Fruit fly (Drosophila melanogaster): ENCODE measurements around the gene FucT6.

The FucT6 gene

DNA sequence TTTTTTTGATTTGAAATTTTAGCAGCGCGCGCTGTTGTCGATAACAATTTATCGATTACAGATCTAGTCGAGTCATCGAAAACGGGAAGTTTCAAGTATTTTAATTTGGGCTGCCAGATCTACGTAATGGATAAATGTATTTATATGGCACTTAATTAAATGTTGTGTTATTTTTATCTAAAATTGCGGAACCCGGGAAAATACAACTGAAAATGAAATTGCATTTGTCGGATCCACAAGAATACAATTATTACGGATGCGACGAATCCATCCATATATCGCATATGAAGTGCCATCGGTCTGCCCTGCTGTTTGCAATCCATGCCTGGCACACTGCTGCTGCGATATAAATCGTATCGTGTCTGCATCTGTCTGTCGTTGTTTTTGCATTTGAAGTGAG is 10.4 kb upstream of the FucT6 start, which contains the start of gene Tango10 (continued):
- TF ChIP-seq ttk (GFP tag; IDR thresholded peaks at IDR 0.05) (no peak), CG3847 (GFP tag; IDR thresholded peaks at IDR 0.05) (peak; percentile 65), jigr1 (GFP tag; IDR thresholded peaks at IDR 0.05) (no peak), fd102C (GFP tag; optimal IDR thresholded peaks at IDR 0.05) (no peak), hbn (GFP tag; IDR thresholded peaks at IDR 0.05; ENCODE audit: partially characterized antibody) (peak; percentile 75), CG9727 (GFP tag; optimal IDR thresholded peaks at IDR 0.05) (peak; percentile 48), cwo (GFP tag; optimal IDR thresholded peaks at IDR 0.05) (no peak), Bdp1 (GFP tag; optimal IDR thresholded peaks at IDR 0.05) (no peak), CoRest (tag; optimal IDR thresholded peaks at IDR 0.05) (peak; percentile 61), CG8944 (GFP tag; optimal IDR thresholded peaks at IDR 0.05) (no peak), salm (tag; optimal IDR thresholded peaks at IDR 0.05) (no peak), CG4617 (GFP tag; optimal IDR thresholded peaks at IDR 0.05; ENCODE audit: borderline replicate concordance) (peak; percentile 88), run (tag; optimal IDR thresholded peaks at IDR 0.05) (no peak), BtbVII (GFP tag; optimal IDR thresholded peaks at IDR 0.05) (no peak), YL-1 (GFP tag; optimal IDR thresholded peaks at IDR 0.05) (peak; percentile 63), Dek (tag; optimal IDR thresholded peaks at IDR 0.05) (no peak), Optix (GFP tag; IDR thresholded peaks at IDR 0.05) (peak; percentile 45; the same call in 1 of the 3 replicates), zen (tag; optimal IDR thresholded peaks at IDR 0.05) (peak; percentile 57), vvl (GFP tag; IDR thresholded peaks at IDR 0.05) (peak; percentile 46; the same call in 1 of the 2 replicates), Neu2 (GFP tag; optimal IDR thresholded peaks at IDR 0.05; ENCODE audit: borderline replicate concordance) (no peak), Sry-β (GFP tag; optimal IDR thresholded peaks at IDR 0.05) (no peak), fd96Cb (tag; optimal IDR thresholded peaks at IDR 0.05) (peak; percentile 34), da (GFP tag; optimal IDR thresholded peaks at IDR 0.05) (no peak), CG15073 (GFP tag; optimal IDR thresholded peaks at IDR 0.05) (no peak), tgo (GFP tag; IDR thresholded peaks at IDR 0.05) (peak; percentile 37; the same call in 2 of the 3 replicates), slbo (GFP tag; IDR thresholded peaks at IDR 0.05) (peak; percentile 73), CG17912 (GFP tag; optimal IDR thresholded peaks at IDR 0.05) (no peak), CG33557 (GFP tag; optimal IDR thresholded peaks at IDR 0.05) (no peak), CG5180 (GFP tag; optimal IDR thresholded peaks at IDR 0.05) (no peak), h (optimal IDR thresholded peaks at IDR 0.05) (no peak), CG6791 (GFP tag; IDR thresholded peaks at IDR 0.05; ENCODE audit: partially characterized antibody) (peak; percentile 70; the same call in 2 of the 3 replicates), eyg (GFP tag; optimal IDR thresholded peaks at IDR 0.05) (peak; percentile 5), Sry-δ (GFP tag; optimal IDR thresholded peaks at IDR 0.05) (peak; percentile 83), nau (GFP tag; optimal IDR thresholded peaks at IDR 0.05) (no peak), dmrt99B (tag; optimal IDR thresholded peaks at IDR 0.05) (no peak), CG17361 (GFP tag; IDR thresholded peaks at IDR 0.05) (peak; percentile 45; the same call in 2 of the 3 replicates), CG6254 (GFP tag; optimal IDR thresholded peaks at IDR 0.05) (no peak), CG10654 (GFP tag; optimal IDR thresholded peaks at IDR 0.05) (peak; percentile 12), Lhr (GFP tag; optimal IDR thresholded peaks at IDR 0.05) (peak; percentile 2), GATAe (GFP tag; conservative IDR thresholded peaks at IDR 0.05) (no peak), cato (GFP tag; optimal IDR thresholded peaks at IDR 0.05; ENCODE audit: borderline replicate concordance) (no peak), Stat92E (GFP tag; optimal IDR thresholded peaks at IDR 0.05) (no peak), CG1233 (GFP tag; optimal IDR thresholded peaks at IDR 0.05) (no peak), Xrp1 (GFP tag; IDR thresholded peaks at IDR 0.05) (peak; percentile 56; the same call in 1 of the 2 replicates), CG8765 (GFP tag; IDR thresholded peaks at IDR 0.05) (peak; percentile 22; the same call in 1 of the 2 replicates), CG3995 (GFP tag; optimal IDR thresholded peaks at IDR 0.05) (peak; percentile 46), CG3726 (GFP tag; IDR thresholded peaks at IDR 0.05) (no peak), CG4707 (GFP tag; optimal IDR thresholded peaks at IDR 0.05) (no peak), dimm (GFP tag; IDR thresholded peaks at IDR 0.05) (no peak), Atf3 (GFP tag; optimal IDR thresholded peaks at IDR 0.05) (no peak)

Measured in whole organism, embryonic.